Worm (Caenorhabditis elegans): ENCODE measurements around the gene pitr-6.

The pitr-6 gene

ce11 chrII:12494556-12495131 lies 49.5 kb downstream of the pitr-6 start, which contains the start of gene col-85:
col-85 (minus strand) TSS chrII:12495095.
- TF ChIP-seq ztf-1 (GFP tag; conservative IDR thresholded peaks at IDR 0.05) (no peak), elt-1 (tag; optimal IDR thresholded peaks at IDR 0.05) (no peak), ztf-11 (tag; optimal IDR thresholded peaks at IDR 0.05) (no peak), sma-3 (GFP tag; optimal IDR thresholded peaks at IDR 0.05) (peak; percentile 65), nhr-237 (tag; optimal IDR thresholded peaks at IDR 0.05) (no peak), aly-2 (tag; optimal IDR thresholded peaks at IDR 0.05) (no peak), lsy-2 (tag; optimal IDR thresholded peaks at IDR 0.05) (peak; percentile 68 to 70), gmeb-1 (tag; optimal IDR thresholded peaks at IDR 0.05) (peak; percentile 69), unc-55 (GFP tag; optimal IDR thresholded peaks at IDR 0.05) (peak; percentile 71), blmp-1 (tag; optimal IDR thresholded peaks at IDR 0.05; ENCODE audit: insufficient read depth) (no peak), nhr-12 (tag; optimal IDR thresholded peaks at IDR 0.05) (no peak), nhr-129 (tag; optimal IDR thresholded peaks at IDR 0.05) (peak; percentile 75), lin-11 (tag; optimal IDR thresholded peaks at IDR 0.05) (peak; percentile 69), nhr-21 (tag; optimal IDR thresholded peaks at IDR 0.05) (peak; percentile 60), mdl-1 (tag; optimal IDR thresholded peaks at IDR 0.05) (no peak), lin-13 (GFP tag; optimal IDR thresholded peaks at IDR 0.05) (no peak), nhr-77 (tag; optimal IDR thresholded peaks at IDR 0.05) (no peak), nhr-11 (tag; optimal IDR thresholded peaks at IDR 0.05) (peak; percentile 8), fos-1 (tag; optimal IDR thresholded peaks at IDR 0.05) (peak; percentile 49), R02D3.7 (tag; optimal IDR thresholded peaks at IDR 0.05) (no peak), ceh-82 (tag; optimal IDR thresholded peaks at IDR 0.05) (no peak), skn-1 (tag; optimal IDR thresholded peaks at IDR 0.05) (no peak), unc-62 (GFP tag; optimal IDR thresholded peaks at IDR 0.05) (no peak), ZK546.5 (tag; optimal IDR thresholded peaks at IDR 0.05) (no peak), egl-27 (tag; optimal IDR thresholded peaks at IDR 0.05) (peak; percentile 53), crh-2 (tag; optimal IDR thresholded peaks at IDR 0.05) (peak; percentile 60), unc-39 (tag; optimal IDR thresholded peaks at IDR 0.05) (no peak), ceh-16 (tag; optimal IDR thresholded peaks at IDR 0.05) (no peak), peb-1 (tag; optimal IDR thresholded peaks at IDR 0.05) (no peak), alr-1 (tag; optimal IDR thresholded peaks at IDR 0.05) (no peak), elt-3 (tag; optimal IDR thresholded peaks at IDR 0.05) (no peak), Y55F3AM.14 (GFP tag; optimal IDR thresholded peaks at IDR 0.05) (peak; percentile 54), dmd-4 (tag; optimal IDR thresholded peaks at IDR 0.05) (no peak), lin-39 (tag; optimal IDR thresholded peaks at IDR 0.05) (no peak), snpc-4 (tag; optimal IDR thresholded peaks at IDR 0.05) (peak; percentile 92), zag-1 (tag; optimal IDR thresholded peaks at IDR 0.05) (no peak), ama-1 (optimal IDR thresholded peaks at IDR 0.05) (no peak), F13H6.1 (tag; optimal IDR thresholded peaks at IDR 0.05) (peak; percentile 67), mab-5 (tag; optimal IDR thresholded peaks at IDR 0.05) (no peak), nhr-23 (tag; optimal IDR thresholded peaks at IDR 0.05) (no peak), ztf-4 (tag; optimal IDR thresholded peaks at IDR 0.05) (no peak), nhr-6 (tag; optimal IDR thresholded peaks at IDR 0.05) (peak; percentile 47), sem-4 (tag; optimal IDR thresholded peaks at IDR 0.05) (peak; percentile 46), nhr-25 (tag; optimal IDR thresholded peaks at IDR 0.05) (no peak), nhr-10 (tag; optimal IDR thresholded peaks at IDR 0.05) (no peak), sma-9 (GFP tag; optimal IDR thresholded peaks at IDR 0.05) (peak; percentile 85), sma-9 (tag; optimal IDR thresholded peaks at IDR 0.05) (no peak), C34F6.9 (tag; optimal IDR thresholded peaks at IDR 0.05) (peak; percentile 56), mbf-1 (tag; optimal IDR thresholded peaks at IDR 0.05) (no peak)

Measured in whole organism, L2 larva.